Fruit fly (Drosophila melanogaster) Kc167 (cell line): ENCODE measurements around the gene Tsp66A.
"Not testable (repeated sequence)": the region's sequence is repeated elsewhere in the genome, so short reads cannot be mapped to it uniquely, and the experiment has no call there.

Source experiments
- Myc ChIP-seq: fragments of >200 bp; optimal IDR thresholded peaks from 2 replicates; lab custom pipeline; 2017; ENCODE audit warnings: missing external identifiers
- Sin3A ChIP-seq: fragments of >200 bp; optimal IDR thresholded peaks from 2 replicates; lab custom pipeline; 2018; ENCODE audit warnings: missing external identifiers
- h ChIP-seq: fragments of >200 bp; optimal IDR thresholded peaks from 3 replicates; lab custom pipeline; 2018; ENCODE audit warnings: missing external identifiers
- insv ChIP-seq: fragments of >200 bp; optimal IDR thresholded peaks from 3 replicates; lab custom pipeline; 2018; ENCODE audit warnings: missing external identifiers
- psq ChIP-seq: fragments of >200 bp; optimal IDR thresholded peaks from 2 replicates; lab custom pipeline; 2017; ENCODE audit warnings: missing external identifiers
- ttk ChIP-seq: sonication (Bioruptor generic); optimal IDR thresholded peaks from 2 replicates; lab custom pipeline; 2017; ENCODE audit warnings: missing external identifiers

Tsp66A gene

DNA sequence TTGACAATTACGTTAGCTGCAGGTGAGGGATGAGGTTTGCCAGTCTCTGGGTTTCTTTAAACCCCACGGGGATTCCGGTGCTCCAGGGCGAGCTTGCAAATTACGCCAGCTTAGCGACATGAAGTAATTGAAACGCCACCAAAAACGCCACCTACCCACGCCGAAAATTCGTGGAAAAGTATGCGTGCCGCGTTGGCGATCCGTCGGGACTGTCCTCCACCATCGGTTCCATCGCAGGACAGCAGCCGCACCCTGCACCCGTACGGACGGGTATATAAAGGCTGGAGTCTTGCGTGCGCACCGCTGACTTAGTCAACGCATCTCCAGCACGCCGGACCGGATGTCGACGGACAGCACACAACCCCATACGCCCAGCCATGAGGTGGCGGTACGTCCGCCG, 9.5 kb upstream of the Tsp66A start, which contains the start of gene ppk26:
TSS of gene ppk26 (plus strand) at position 301 of the 400 bp plus-strand sequence.
- no peak for TF ChIP-seq psq (lab: Kevin White, UChicago)
- TF ChIP-seq ttk (lab: Kevin White, UChicago) = no peak
- TF ChIP-seq Myc (lab: Kevin White, UChicago) = no peak
- TF ChIP-seq h (lab: Kevin White, UChicago) = no peak
- no peak for TF ChIP-seq insv
- no peak for TF ChIP-seq Sin3A (lab: Kevin White, UChicago)

DNA sequence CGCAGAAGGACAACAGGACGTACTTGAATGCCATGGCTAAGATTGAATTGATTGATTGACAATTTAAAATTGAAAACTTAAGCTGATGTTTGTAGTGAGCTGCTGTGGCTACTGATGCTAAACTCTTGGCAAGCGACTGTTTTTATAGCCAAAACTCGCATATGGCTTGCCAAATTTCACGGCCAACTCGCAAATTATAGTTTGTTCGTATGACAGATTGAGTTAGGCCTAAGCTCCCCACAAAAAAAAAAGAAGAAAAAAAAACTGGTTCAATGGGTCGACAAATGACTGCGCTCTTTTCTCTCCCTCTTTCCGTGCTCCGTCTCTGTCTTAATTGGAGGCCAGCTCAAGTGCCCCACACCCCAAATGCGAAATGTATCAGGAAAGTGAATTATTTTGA, 4.9 kb downstream of the Tsp66A start, which contains the start of gene CG8543:
TSS of gene CG8543 (minus strand) at position 101 of the 400 bp plus-strand sequence.
- no peak for TF ChIP-seq insv
- no peak for TF ChIP-seq h (lab: Kevin White, UChicago)

DNA sequence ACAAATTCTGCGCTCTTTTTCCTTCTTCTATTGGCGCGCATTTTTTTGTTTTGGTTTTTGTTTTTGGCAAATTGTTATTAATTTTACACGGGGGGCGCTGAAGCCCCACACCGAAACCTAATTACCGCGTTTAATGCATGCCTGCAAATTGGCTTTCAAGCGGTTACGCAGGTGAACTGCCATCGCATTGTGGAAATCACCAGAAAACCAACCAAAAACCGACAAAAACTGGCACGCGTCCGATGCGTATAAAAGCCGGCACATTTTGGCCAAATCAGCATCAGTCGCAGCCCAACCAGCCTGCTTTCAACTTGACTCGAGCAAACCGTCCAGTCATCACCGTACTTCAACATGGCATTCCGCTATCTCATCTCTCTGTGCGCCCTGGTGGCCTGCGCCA, 6.0 kb downstream of the Tsp66A start, which contains the start of gene CG8541:
TSS of gene CG8541 (plus strand) at position 301 of the 400 bp plus-strand sequence.
- TF ChIP-seq Sin3A (lab: Kevin White, UChicago) (no peak), insv (no peak), h (lab: Kevin White, UChicago) (no peak), ttk (lab: Kevin White, UChicago) (no peak), psq (lab: Kevin White, UChicago) (no peak), Myc (lab: Kevin White, UChicago) (no peak)

DNA sequence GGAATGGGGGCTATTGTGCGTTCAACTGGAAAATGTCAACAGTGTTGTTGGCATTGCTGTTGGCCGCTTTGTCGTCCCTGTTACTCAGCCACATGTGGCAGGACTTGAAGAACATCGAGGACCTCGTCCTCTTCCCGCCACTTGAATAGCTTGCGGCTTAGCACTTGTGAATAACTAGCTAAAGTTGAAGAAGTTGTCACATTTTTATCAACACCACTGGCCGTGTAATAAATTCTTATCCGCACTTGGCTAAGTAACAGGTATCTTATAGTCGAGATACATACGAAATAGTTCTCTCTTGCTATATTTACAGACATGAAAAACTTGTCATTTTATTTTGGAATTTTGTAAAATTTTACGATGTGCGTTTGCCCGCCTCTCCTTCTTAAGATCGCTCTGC, 10.0 kb downstream of the Tsp66A start, which contains the start of gene CG43292:
TSS of gene CG43292 (plus strand) at position 301 of the 400 bp plus-strand sequence.
- no peak for TF ChIP-seq psq (lab: Kevin White, UChicago)
- no peak for TF ChIP-seq Sin3A (lab: Kevin White, UChicago)
- TF ChIP-seq h (lab: Kevin White, UChicago) = no peak
- TF ChIP-seq Myc (lab: Kevin White, UChicago) = no peak
- TF ChIP-seq ttk (lab: Kevin White, UChicago) = no peak
- no peak for TF ChIP-seq insv

DNA sequence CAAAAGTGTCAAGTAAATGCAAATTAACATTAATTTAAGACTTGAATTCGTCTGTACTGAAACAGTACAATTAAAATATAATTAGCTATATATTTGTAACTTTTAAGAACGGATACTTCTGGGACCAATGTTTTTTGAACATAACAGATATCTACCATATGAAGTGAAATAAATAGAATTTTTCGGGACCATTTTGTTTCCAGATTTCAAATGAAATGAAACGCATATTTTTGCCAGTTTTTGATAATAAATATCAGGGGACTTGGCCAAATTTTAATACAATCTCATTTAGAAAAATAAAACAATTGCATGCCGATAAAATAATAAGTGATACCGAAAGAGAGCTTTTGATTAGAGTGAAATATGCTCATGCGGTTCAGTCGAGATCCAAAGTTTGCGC, 20.4 kb downstream of the Tsp66A start, which contains the start of gene mthl6:
TSS of gene mthl6 (plus strand) at position 301 of the 400 bp plus-strand sequence.
- no peak for TF ChIP-seq h (lab: Kevin White, UChicago)

DNA sequence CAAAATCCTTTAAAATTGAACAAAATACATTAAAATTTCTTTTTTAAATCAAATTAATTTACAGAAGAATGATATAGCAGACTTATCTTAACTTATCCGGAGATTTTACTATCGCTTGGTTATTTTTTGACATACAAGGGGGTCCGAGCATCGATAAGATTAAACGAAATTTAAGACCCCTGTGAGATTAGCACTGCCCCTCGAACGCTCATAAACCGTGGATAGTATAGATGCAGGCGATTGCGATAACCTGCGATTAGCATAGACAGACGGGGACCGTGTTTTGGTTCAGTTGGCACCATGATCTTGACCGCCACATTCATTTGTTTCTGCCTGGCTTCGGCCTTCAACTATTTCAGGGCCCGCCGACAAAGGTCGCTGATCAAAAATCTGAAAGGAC, 26.3 kb downstream of the Tsp66A start, which contains the start of gene Cyp316a1:
TSS of gene Cyp316a1 (plus strand) at position 301 of the 400 bp plus-strand sequence.
- TF ChIP-seq h (lab: Kevin White, UChicago) = no peak
- no peak for TF ChIP-seq psq (lab: Kevin White, UChicago)
- no peak for TF ChIP-seq insv
- TF ChIP-seq Sin3A (lab: Kevin White, UChicago) = no peak
- TF ChIP-seq Myc (lab: Kevin White, UChicago) = no peak
- no peak for TF ChIP-seq ttk (lab: Kevin White, UChicago)

DNA sequence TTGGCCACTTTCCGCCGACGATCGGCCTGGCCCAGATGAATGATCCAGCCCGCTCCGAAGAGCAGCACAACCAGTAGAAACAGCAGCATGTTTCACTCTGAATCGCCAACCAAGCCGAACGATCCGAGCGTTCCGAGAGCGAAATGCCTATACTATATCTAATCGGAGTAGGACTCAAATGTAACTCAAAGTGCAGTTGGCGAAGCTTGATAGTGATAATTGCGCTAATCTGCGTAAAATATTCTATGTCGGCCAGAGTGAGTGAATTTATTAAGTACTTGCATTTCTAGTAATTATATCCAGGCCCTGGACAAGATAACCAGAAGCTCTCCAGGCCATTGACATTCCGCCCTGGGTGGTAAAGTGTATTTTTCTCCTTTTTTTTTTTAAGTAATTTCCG, 30.8 kb downstream of the Tsp66A start, which contains the start of gene Cyp4d8:
TSS of gene Cyp4d8 (minus strand) at position 101 of the 400 bp plus-strand sequence.
- TF ChIP-seq Sin3A (lab: Kevin White, UChicago) (no peak), h (lab: Kevin White, UChicago) (no peak), psq (lab: Kevin White, UChicago) (no peak), Myc (lab: Kevin White, UChicago) (no peak), insv (no peak), ttk (lab: Kevin White, UChicago) (no peak)

DNA sequence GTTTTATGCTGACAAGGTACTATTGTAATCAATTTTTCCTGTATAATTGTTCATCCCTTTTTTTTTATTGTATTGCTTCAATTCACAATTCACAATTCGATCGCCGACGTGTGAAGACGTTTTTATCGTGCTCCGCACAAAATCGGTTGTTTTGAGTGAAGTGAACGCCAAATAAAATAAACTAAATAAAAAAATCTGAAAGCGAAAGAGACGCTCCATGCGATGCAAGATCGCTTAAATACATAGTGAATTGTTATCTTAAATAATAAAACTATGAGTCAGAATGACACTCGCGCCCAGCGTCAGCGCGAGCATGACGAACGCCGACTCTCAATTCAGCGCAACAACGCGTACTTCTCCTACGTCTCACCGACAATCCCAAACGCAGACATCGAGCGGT, 33.4 kb downstream of the Tsp66A start, which contains the start of gene CG8539:
TSS of gene CG8539 (minus strand) at position 101 of the 400 bp plus-strand sequence.
- TF ChIP-seq insv; Sin3A (lab: Kevin White, UChicago); psq (lab: Kevin White, UChicago): not testable (repeated sequence)

DNA sequence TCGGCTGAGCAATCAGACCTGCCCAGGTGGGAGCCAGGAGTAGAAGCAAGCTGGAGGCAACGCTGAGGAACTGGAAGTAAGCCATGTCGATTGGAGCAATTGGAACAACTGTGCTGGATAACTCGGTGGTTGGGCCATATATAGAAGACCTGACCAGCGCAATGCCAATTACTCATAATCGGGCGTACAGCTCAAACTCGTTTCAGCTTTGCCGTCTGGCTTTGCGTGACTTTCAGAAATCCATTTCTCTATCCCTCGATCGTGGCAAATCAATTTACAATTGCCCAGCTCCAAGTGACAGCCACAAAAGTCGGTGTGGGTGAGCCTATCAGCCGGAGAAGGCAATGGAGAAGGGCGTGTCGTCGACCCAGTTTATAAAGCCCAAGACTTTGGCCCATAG, 40.8 kb downstream of the Tsp66A start, which contains the start of gene CG7548:
TSS of gene CG7548 (minus strand) at position 101 of the 400 bp plus-strand sequence.
- no peak for TF ChIP-seq Sin3A (lab: Kevin White, UChicago)

DNA sequence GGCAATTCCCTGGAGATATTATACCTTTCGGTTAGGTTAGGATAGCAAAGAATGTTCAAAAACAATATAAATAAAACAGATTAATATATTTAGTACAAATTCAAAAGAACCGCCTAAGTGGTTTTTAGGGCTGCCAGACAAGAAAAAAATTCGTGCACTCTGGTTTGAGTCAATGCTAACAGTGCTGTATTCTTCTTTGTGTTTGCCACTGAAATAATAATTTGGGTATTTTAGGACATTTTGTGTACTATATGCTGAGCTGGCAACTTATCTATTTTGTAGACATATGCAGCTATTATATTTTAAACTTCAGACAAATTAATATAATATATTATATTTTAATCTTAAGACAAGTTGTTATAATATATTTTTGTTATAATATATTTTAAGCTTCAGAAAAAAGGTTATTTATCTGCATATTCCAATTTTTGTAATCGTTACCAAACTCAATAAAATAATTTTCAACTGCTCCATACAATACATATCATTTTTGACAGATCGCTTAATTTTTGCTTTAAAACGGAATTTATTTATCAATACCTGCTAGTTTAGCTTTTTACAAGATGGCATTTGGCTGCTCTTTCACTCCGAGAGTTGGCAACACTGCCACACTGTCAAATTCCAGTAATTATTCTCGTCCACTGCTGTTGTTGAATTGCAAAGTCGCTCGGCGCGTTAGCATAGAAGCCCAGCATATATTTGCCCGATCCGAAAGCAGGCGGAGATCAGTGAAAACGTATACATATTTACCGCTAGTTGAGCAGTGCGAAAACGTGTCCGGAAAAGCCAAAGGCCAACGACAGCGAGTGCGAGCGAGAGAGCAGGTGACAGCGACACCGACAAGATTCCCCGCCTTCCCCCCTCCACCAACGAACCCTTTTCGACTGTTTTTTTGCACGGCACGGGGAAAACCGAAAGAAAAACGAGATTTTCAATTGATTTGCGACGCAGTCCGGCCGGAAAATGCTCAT, 45.4 kb downstream of the Tsp66A start, which contains the start of gene CG7546:
TSS of gene CG7546 (plus strand) at position 573 of the 971 bp plus-strand sequence.
- TF ChIP-seq ttk (lab: Kevin White, UChicago) = no peak
- no peak for TF ChIP-seq Sin3A (lab: Kevin White, UChicago)
- no peak for TF ChIP-seq insv
- TF ChIP-seq Myc (lab: Kevin White, UChicago) = no peak
- no peak for TF ChIP-seq psq (lab: Kevin White, UChicago)
- TF ChIP-seq h (lab: Kevin White, UChicago) = no peak
